Fruit fly (Drosophila melanogaster): Measurements from ENCODE around the gene Nrg.

Nrg gene

dm6 chrX:8601165-8601564 lies 84.0 kb downstream of the Nrg start (continued):
- TF ChIP-seq gsb-n (tag; optimal IDR thresholded peaks at IDR 0.05) = no peak
- TF ChIP-seq fu2 (GFP tag; optimal IDR thresholded peaks at IDR 0.05) = no peak
- no peak for TF ChIP-seq sug (tag; optimal IDR thresholded peaks at IDR 0.05)
- TF ChIP-seq CG10959 (GFP tag; IDR thresholded peaks at IDR 0.05) = peak; percentile 44
- no peak for TF ChIP-seq NC2α (GFP tag; optimal IDR thresholded peaks at IDR 0.05)
- no peak for TF ChIP-seq yki (optimal IDR thresholded peaks at IDR 0.05)
- TF ChIP-seq Aef1 (GFP tag; IDR thresholded peaks at IDR 0.05) = peak; percentile 29; the same call in 2 of the 3 replicates
- TF ChIP-seq bab2 (GFP tag; optimal IDR thresholded peaks at IDR 0.05) = peak; percentile 8
- peak in 1 of 3 experiments; percentile 23 for TF ChIP-seq lola (GFP tag; optimal IDR thresholded peaks at IDR 0.05)
- TF ChIP-seq inv (GFP tag; IDR thresholded peaks at IDR 0.05; ENCODE audit: partially characterized antibody) = no peak
- no peak for TF ChIP-seq TFAM (GFP tag; optimal IDR thresholded peaks at IDR 0.05)
- no peak for TF ChIP-seq CG3838 (GFP tag; optimal IDR thresholded peaks at IDR 0.05)
- no peak for TF ChIP-seq CG33557 (GFP tag; optimal IDR thresholded peaks at IDR 0.05)
- TF ChIP-seq Hr78 (GFP tag; optimal IDR thresholded peaks at IDR 0.05) = no peak
- TF ChIP-seq CG5180 (GFP tag; optimal IDR thresholded peaks at IDR 0.05) = no peak
- TF ChIP-seq pfk (GFP tag; optimal IDR thresholded peaks at IDR 0.05) = no peak
- peak; percentile 19 for TF ChIP-seq CG10654 (GFP tag; optimal IDR thresholded peaks at IDR 0.05)
- peak; percentile 40 for TF ChIP-seq nmo (GFP tag; optimal IDR thresholded peaks at IDR 0.05)
- TF ChIP-seq CG16813 (GFP tag; IDR thresholded peaks at IDR 0.05; ENCODE audit: partially characterized antibody) = no peak
- no peak for TF ChIP-seq CG2875 (GFP tag; optimal IDR thresholded peaks at IDR 0.05)
- no peak for TF ChIP-seq Nf-YC (tag; optimal IDR thresholded peaks at IDR 0.05)
- TF ChIP-seq CG10147 (GFP tag; optimal IDR thresholded peaks at IDR 0.05) = no peak
- peak; percentile 40 for TF ChIP-seq CG18262 (tag; optimal IDR thresholded peaks at IDR 0.05)
- peak; percentile 36; the same call in 1 of the 2 replicates for TF ChIP-seq Rx (GFP tag; IDR thresholded peaks at IDR 0.05)
- peak; percentile 15; the same call in 1 of the 2 replicates for TF ChIP-seq E2f2 (GFP tag; IDR thresholded peaks at IDR 0.05)
- TF ChIP-seq lbe (GFP tag; optimal IDR thresholded peaks at IDR 0.05) = peak; percentile 11
- 0 out of 2 replicates have a peak, but pooled peaks have one; percentile 12 for TF ChIP-seq CG43689 (GFP tag; IDR thresholded peaks at IDR 0.05)
- peak; percentile 37 for TF ChIP-seq Rfx (GFP tag; IDR thresholded peaks at IDR 0.05)
- TF ChIP-seq CkIIα-i1 (GFP tag; IDR thresholded peaks at IDR 0.05) = no peak
- no peak for TF ChIP-seq CG11560 (tag; IDR thresholded peaks at IDR 0.05)
- TF ChIP-seq Dip3 (GFP tag; optimal IDR thresholded peaks at IDR 0.05) = no peak
- TF ChIP-seq oc (tag; optimal IDR thresholded peaks at IDR 0.05) = peak; percentile 57
- no peak for TF ChIP-seq CG2202 (tag; optimal IDR thresholded peaks at IDR 0.05)
- no peak for TF ChIP-seq caup (GFP tag; optimal IDR thresholded peaks at IDR 0.05; ENCODE audit: severe bottlenecking)
- no peak for TF ChIP-seq eyg (GFP tag; optimal IDR thresholded peaks at IDR 0.05)
- peak; percentile 40 for TF ChIP-seq HHEX (GFP tag; optimal IDR thresholded peaks at IDR 0.05)
- no peak for TF ChIP-seq cato (GFP tag; optimal IDR thresholded peaks at IDR 0.05; ENCODE audit: borderline replicate concordance)
- no peak for TF ChIP-seq Sin3A (optimal IDR thresholded peaks at IDR 0.05)
- no peak for TF ChIP-seq pho (GFP tag; optimal IDR thresholded peaks at IDR 0.05)
- TF ChIP-seq pb (GFP tag; optimal IDR thresholded peaks at IDR 0.05) = no peak
- peak; percentile 20; the same call in 1 of the 2 replicates for TF ChIP-seq CG6689 (GFP tag; IDR thresholded peaks at IDR 0.05)
- TF ChIP-seq CG18764 (GFP tag; optimal IDR thresholded peaks at IDR 0.05) = peak; percentile 4
- TF ChIP-seq NK7.1 (GFP tag; optimal IDR thresholded peaks at IDR 0.05) = no peak
- peak; percentile 0 for TF ChIP-seq pnt (GFP tag; optimal IDR thresholded peaks at IDR 0.05)
- no peak for TF ChIP-seq CG3163 (GFP tag; optimal IDR thresholded peaks at IDR 0.05)
- no peak for TF ChIP-seq Fer1 (GFP tag; optimal IDR thresholded peaks at IDR 0.05)
- 0 out of 2 replicates have a peak, but pooled peaks have one; percentile 33 for TF ChIP-seq CG14441 (GFP tag; IDR thresholded peaks at IDR 0.05)
- TF ChIP-seq D19B (GFP tag; optimal IDR thresholded peaks at IDR 0.05) = no peak
- TF ChIP-seq amos (GFP tag; IDR thresholded peaks at IDR 0.05; ENCODE audit: partially characterized antibody) = no peak
- no peak for TF ChIP-seq CG7928 (GFP tag; optimal IDR thresholded peaks at IDR 0.05)
- no peak for TF ChIP-seq CG12744 (GFP tag; optimal IDR thresholded peaks at IDR 0.05)
